Worm (Caenorhabditis elegans): ENCODE measurements around the gene sftd-3.

DNA sequence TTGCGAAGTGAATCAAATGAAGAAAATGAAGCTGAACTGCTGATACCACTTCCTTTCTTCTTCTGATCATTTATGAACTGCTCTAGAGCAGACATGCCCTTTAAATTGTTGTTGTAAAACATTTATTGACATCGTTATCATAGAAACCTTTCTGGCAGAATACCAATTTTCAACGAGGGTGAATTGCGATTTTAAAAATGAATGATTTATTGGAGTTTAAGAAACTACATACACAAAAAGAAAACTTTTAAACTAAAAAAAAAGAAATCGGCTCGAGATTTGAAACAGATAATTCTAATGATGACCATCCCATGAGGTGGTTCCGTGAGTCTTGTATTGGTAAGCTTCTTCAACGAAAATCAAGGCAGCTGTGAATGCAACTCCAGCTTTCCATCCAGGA lies at the start of gene sftd-3:
- TF ChIP-seq W03F9.2 (tag; optimal IDR thresholded peaks at IDR 0.05) (no peak), him-1 (tag; optimal IDR thresholded peaks at IDR 0.05) (no peak), dao-5 (tag; optimal IDR thresholded peaks at IDR 0.05) (no peak)

Data from whole organism, L4/young adult.